Worm (Caenorhabditis elegans) whole organism, midembryonic: Measurements from ENCODE around the gene cdk-1.

Experiments
- cog-1 ChIP-seq: sonication (generic microtip); optimal IDR thresholded peaks from 2 replicates; lab custom pipeline; 2016; ENCODE audit warnings: missing genetic modification characterization, missing compliant biosample characterization
- klf-2 ChIP-seq: fragments of 200-800 bp; sonication (Bioruptor generic); conservative IDR thresholded peaks from 2 replicates; pipeline ENCODE4 v1.3.6; 2022; ENCODE audit warnings: missing genetic modification reagents, missing genetic modification characterization, missing compliant biosample characterization
- ref-1 ChIP-seq: fragments of 200-800 bp; sonication (Bioruptor generic); conservative IDR thresholded peaks from 2 replicates; pipeline ENCODE4 v1.3.6; 2022; ENCODE audit warnings: missing genetic modification reagents, missing genetic modification characterization, missing compliant biosample characterization
- tab-1 ChIP-seq: fragments of 200-800 bp; sonication (Bioruptor generic); IDR thresholded peaks from 2 replicates; pipeline ENCODE4 v1.3.6; 2022; ENCODE audit warnings: missing genetic modification characterization, missing compliant biosample characterization
- ztf-23 ChIP-seq: fragments of 200-800 bp; sonication (Bioruptor generic); IDR thresholded peaks from 2 replicates; pipeline ENCODE4 v1.3.6; 2022; ENCODE audit warnings: missing genetic modification reagents, missing genetic modification characterization, missing compliant biosample characterization
- ztf-29 ChIP-seq: fragments of 200-800 bp; sonication (Bioruptor generic); IDR thresholded peaks from 2 replicates; pipeline ENCODE4 v1.3.6; 2022; ENCODE audit warnings: missing genetic modification reagents, missing genetic modification characterization, missing compliant biosample characterization

- TF ChIP-seq ztf-23 (GFP tag; lab: Robert Waterston, UW) (peak; percentile 16; the same call in 1 of the 2 replicates), tab-1 (no peak), cog-1 (no peak), ztf-29 (GFP tag; lab: Robert Waterston, UW) (no peak), ref-1 (GFP tag; lab: Robert Waterston, UW) (no peak), klf-2 (GFP tag; lab: Robert Waterston, UW) (no peak)
Observed at ce11 chrIII:9766175-9766574, 18.9 kb downstream of the cdk-1 start, which contains the start of gene cbp-1.
